Worm (Caenorhabditis elegans) whole organism, mixed stage, embryonic: ENCODE results near the gene elt-1.

Experiments used
- bed-3 ChIP-seq: fragments of 200-800 bp; sonication (Bioruptor generic); optimal IDR thresholded peaks from 3 replicates; lab custom pipeline; 2018; ENCODE audit warnings: mild to moderate bottlenecking, missing genetic modification characterization, moderate library complexity, missing compliant biosample characterization
- ceh-39 ChIP-seq: fragments of 150-350 bp; optimal IDR thresholded peaks from 2 replicates; lab custom pipeline; 2014; ENCODE audit warnings: missing biosample characterization, missing genetic modification characterization
- ceh-43 ChIP-seq: fragments of 200-800 bp; sonication (Bioruptor generic); optimal IDR thresholded peaks from 2 replicates; lab custom pipeline; 2018; ENCODE audit warnings: mild to moderate bottlenecking, missing genetic modification characterization, moderate library complexity, missing compliant biosample characterization
- ceh-83 ChIP-seq: fragments of 200-800 bp; sonication (Bioruptor generic); optimal IDR thresholded peaks from 2 replicates; lab custom pipeline; 2018; ENCODE audit warnings: mild to moderate bottlenecking, missing genetic modification characterization, missing compliant biosample characterization
- ces-1 ChIP-seq: fragments of 150-350 bp; optimal IDR thresholded peaks from 2 replicates; lab custom pipeline; 2014; ENCODE audit warnings: missing biosample characterization, missing genetic modification reagents, missing genetic modification characterization
- cnd-1 ChIP-seq: fragments of 200-800 bp; sonication (Bioruptor generic); optimal IDR thresholded peaks from 2 replicates; lab custom pipeline; 2018; ENCODE audit warnings: mild to moderate bottlenecking, missing genetic modification characterization, missing compliant biosample characterization
- drap-1 ChIP-seq: fragments of 200-800 bp; sonication (Bioruptor generic); optimal IDR thresholded peaks from 3 replicates; lab custom pipeline; 2018; ENCODE audit warnings: mild to moderate bottlenecking, missing genetic modification characterization, missing compliant biosample characterization
- elt-1 ChIP-seq: sonication (generic microtip); optimal IDR thresholded peaks from 2 replicates; lab custom pipeline; 2017; ENCODE audit warnings: missing genetic modification characterization, mild to moderate bottlenecking, missing compliant biosample characterization, antibody characterized with exemption, moderate library complexity, borderline replicate concordance; ENCODE audit not compliant: insufficient read depth
- elt-3 ChIP-seq: fragments of 150-350 bp; optimal IDR thresholded peaks from 2 replicates; lab custom pipeline; 2014; ENCODE audit warnings: missing biosample characterization, missing genetic modification characterization
- flh-1 ChIP-seq: fragments of 200-800 bp; sonication (Bioruptor generic); optimal IDR thresholded peaks from 2 replicates; lab custom pipeline; 2018; ENCODE audit warnings: mild to moderate bottlenecking, missing genetic modification characterization, moderate library complexity, missing compliant biosample characterization
- ham-2 ChIP-seq: fragments of 200-800 bp; sonication (Bioruptor generic); optimal IDR thresholded peaks from 2 replicates; lab custom pipeline; 2018; ENCODE audit warnings: mild to moderate bottlenecking, missing genetic modification characterization, missing compliant biosample characterization
- hlh-1 ChIP-seq: fragments of 150-350 bp; optimal IDR thresholded peaks from 2 replicates; lab custom pipeline; 2014; ENCODE audit warnings: missing biosample characterization, missing genetic modification reagents, missing genetic modification characterization
- lin-13 ChIP-seq: fragments of 150-350 bp; optimal IDR thresholded peaks from 2 replicates; lab custom pipeline; 2014; ENCODE audit warnings: missing biosample characterization, missing genetic modification characterization
- lin-32 ChIP-seq: fragments of 200-800 bp; sonication (Bioruptor generic); optimal IDR thresholded peaks from 2 replicates; lab custom pipeline; 2018; ENCODE audit warnings: mild to moderate bottlenecking, missing genetic modification characterization, missing compliant biosample characterization
- lsy-2 ChIP-seq: fragments of 150-350 bp; optimal IDR thresholded peaks from 2 replicates; lab custom pipeline; 2014; ENCODE audit warnings: missing biosample characterization, missing genetic modification characterization
- mab-5 ChIP-seq: fragments of 150-350 bp; optimal IDR thresholded peaks from 2 replicates; lab custom pipeline; 2014; ENCODE audit warnings: missing biosample characterization, missing genetic modification characterization
- mep-1 ChIP-seq: fragments of 150-350 bp; optimal IDR thresholded peaks from 2 replicates; lab custom pipeline; 2017; ENCODE audit warnings: missing biosample characterization, missing genetic modification reagents, missing genetic modification characterization, inconsistent platforms
- nhr-12 ChIP-seq: fragments of 150-350 bp; optimal IDR thresholded peaks from 2 replicates; lab custom pipeline; 2014; ENCODE audit warnings: missing biosample characterization, missing genetic modification characterization
- nhr-2 ChIP-seq: fragments of 150-350 bp; optimal IDR thresholded peaks from 2 replicates; lab custom pipeline; 2014; ENCODE audit warnings: missing biosample characterization, missing genetic modification characterization
- nhr-237 ChIP-seq: fragments of 150-350 bp; optimal IDR thresholded peaks from 2 replicates; lab custom pipeline; 2014; ENCODE audit warnings: missing biosample characterization, missing genetic modification characterization
- nhr-76 ChIP-seq: sonication (generic microtip); optimal IDR thresholded peaks from 2 replicates; lab custom pipeline; 2017; ENCODE audit warnings: missing biosample characterization, missing genetic modification characterization
- pha-4 ChIP-seq: fragments of 150-350 bp; optimal IDR thresholded peaks from 2 replicates; lab custom pipeline; 2018; ENCODE audit warnings: missing biosample characterization, missing genetic modification reagents, missing genetic modification characterization
- sem-2 ChIP-seq: fragments of 200-800 bp; sonication (Bioruptor generic); optimal IDR thresholded peaks from 2 replicates; lab custom pipeline; 2018; ENCODE audit warnings: mild to moderate bottlenecking, missing genetic modification characterization, missing compliant biosample characterization
- snpc-4 ChIP-seq: fragments of 150-350 bp; optimal IDR thresholded peaks from 2 replicates; lab custom pipeline; 2014; ENCODE audit warnings: missing biosample characterization, missing genetic modification characterization
- sptf-1 ChIP-seq: sonication (generic microtip); optimal IDR thresholded peaks from 2 replicates; lab custom pipeline; 2017; ENCODE audit warnings: mild to moderate bottlenecking, missing genetic modification characterization, moderate library complexity, missing compliant biosample characterization
- tbx-8 ChIP-seq: fragments of 200-800 bp; sonication (Bioruptor generic); optimal IDR thresholded peaks from 2 replicates; lab custom pipeline; 2018; ENCODE audit warnings: mild to moderate bottlenecking, missing genetic modification characterization, moderate library complexity, missing compliant biosample characterization
- unc-39 ChIP-seq: fragments of 150-350 bp; optimal IDR thresholded peaks from 2 replicates; lab custom pipeline; 2014; ENCODE audit warnings: missing biosample characterization, missing genetic modification characterization
- unc-62 ChIP-seq: fragments of 150-350 bp; optimal IDR thresholded peaks from 2 replicates; lab custom pipeline; 2014; ENCODE audit warnings: missing biosample characterization, missing genetic modification reagents, missing genetic modification characterization
- zip-8 ChIP-seq: fragments of 150-350 bp; optimal IDR thresholded peaks from 2 replicates; lab custom pipeline; 2014; ENCODE audit warnings: missing biosample characterization, missing genetic modification characterization
- ztf-11 ChIP-seq: fragments of 150-350 bp; optimal IDR thresholded peaks from 2 replicates; lab custom pipeline; 2014; ENCODE audit warnings: missing biosample characterization, missing genetic modification characterization

Gene elt-1

DNA sequence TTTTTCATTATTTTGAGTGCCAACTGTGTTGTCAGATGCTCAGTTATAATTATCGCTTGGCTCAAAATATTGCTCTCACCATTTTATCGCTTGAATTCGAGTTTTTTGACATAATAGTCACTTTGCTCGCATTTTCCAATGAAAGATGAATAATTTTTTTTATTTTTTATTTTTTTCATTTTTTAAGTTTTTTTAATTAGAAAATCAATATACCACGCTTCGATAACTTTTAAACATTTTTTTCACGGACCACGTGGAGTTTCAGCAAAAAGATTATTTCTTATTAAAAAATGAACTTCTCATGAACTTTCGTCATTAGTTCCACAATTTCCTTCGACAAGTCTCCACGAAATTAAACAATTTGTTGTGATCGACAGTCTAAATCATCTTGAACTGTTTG is at the start of gene elt-1:
elt-1 (plus strand) TSS at position 301 of the 400 bp plus-strand sequence.
- TF ChIP-seq hlh-1 (tag; lab: Kevin White, UChicago) (no peak), sptf-1 (tag; lab: Kevin White, UChicago) (no peak), ces-1 (GFP tag; lab: Kevin White, UChicago) (no peak)

DNA sequence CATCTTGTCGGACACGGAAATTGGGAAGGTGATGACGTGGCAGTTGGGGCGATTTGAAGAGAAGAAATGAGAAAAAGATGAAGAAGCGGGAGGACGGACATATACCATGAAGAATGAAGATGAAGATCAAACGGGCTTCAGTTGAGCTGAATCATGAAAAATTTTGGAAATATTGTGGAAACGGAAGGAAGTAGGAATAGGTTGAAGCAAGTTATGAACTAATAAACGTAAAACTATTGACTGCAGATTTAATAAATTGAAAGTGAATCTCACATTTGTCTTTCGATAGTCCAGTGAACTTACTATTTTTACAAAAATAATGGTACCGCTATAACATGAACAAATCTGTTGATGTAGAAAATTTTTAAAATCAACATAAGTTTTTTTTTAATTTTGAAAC is 48.3 kb upstream of the elt-1 start, which contains the start of gene lron-14:
lron-14 (minus strand) TSS at position 101 of the 400 bp plus-strand sequence.
- no peak for TF ChIP-seq cnd-1 (tag; lab: Kevin White, UChicago)
- no peak for TF ChIP-seq ceh-43 (GFP tag; lab: Kevin White, UChicago)
- no peak for TF ChIP-seq elt-1
- no peak for TF ChIP-seq bed-3 (GFP tag; lab: Kevin White, UChicago)
- no peak for TF ChIP-seq tbx-8 (GFP tag; lab: Kevin White, UChicago)
- no peak for TF ChIP-seq nhr-12 (tag; lab: Kevin White, UChicago)
- TF ChIP-seq ceh-39 (tag; lab: Kevin White, UChicago): no peak
- no peak for TF ChIP-seq hlh-1 (tag; lab: Kevin White, UChicago)
- TF ChIP-seq nhr-237 (tag; lab: Kevin White, UChicago): no peak
- no peak for TF ChIP-seq sem-2 (GFP tag; lab: Kevin White, UChicago)

DNA sequence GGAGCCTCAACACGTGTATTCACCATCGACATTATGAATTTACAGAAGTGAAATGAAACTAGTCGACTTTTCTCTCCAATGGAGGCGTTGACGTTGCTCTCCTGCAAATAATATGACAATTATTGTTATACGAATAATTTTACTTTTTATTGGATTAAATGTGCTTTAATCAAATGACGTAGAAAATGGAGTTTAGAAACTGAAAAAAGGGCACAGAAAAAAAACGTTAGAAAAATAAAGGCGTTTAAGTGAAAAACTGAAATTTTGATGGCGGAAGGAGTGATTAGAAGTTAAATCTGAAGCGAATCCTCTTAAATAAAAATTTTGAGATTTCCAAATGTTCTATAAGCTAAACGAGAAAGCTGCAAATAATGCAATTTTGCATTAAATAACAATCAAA is 34.8 kb upstream of the elt-1 start, which contains the start of gene npr-2:
npr-2 (minus strand) TSS at position 101 of the 400 bp plus-strand sequence.
- no peak for TF ChIP-seq mep-1
- TF ChIP-seq elt-1: no peak
- TF ChIP-seq ceh-43 (GFP tag; lab: Kevin White, UChicago): no peak
- no peak for TF ChIP-seq ham-2 (GFP tag; lab: Kevin White, UChicago)
- TF ChIP-seq ces-1 (GFP tag; lab: Kevin White, UChicago): no peak
- no peak for TF ChIP-seq cnd-1 (tag; lab: Kevin White, UChicago)
- TF ChIP-seq lin-13 (tag; lab: Kevin White, UChicago): no peak
- no peak for TF ChIP-seq lsy-2
- TF ChIP-seq elt-3 (tag; lab: Kevin White, UChicago): no peak
- TF ChIP-seq mab-5 (tag; lab: Kevin White, UChicago): no peak
- TF ChIP-seq hlh-1 (tag; lab: Kevin White, UChicago): no peak
- TF ChIP-seq drap-1: no peak
- TF ChIP-seq, all 35 proteins: peak for 0

ce11 chrIV:9584352-9584751 is 30.4 kb upstream of the elt-1 start:
- TF ChIP-seq zip-8 (tag; lab: Kevin White, UChicago) (no peak), bed-3 (GFP tag; lab: Kevin White, UChicago) (no peak), mep-1 (no peak), ztf-11 (tag; lab: Kevin White, UChicago) (no peak), flh-1 (GFP tag; lab: Kevin White, UChicago) (no peak), tbx-8 (GFP tag; lab: Kevin White, UChicago) (no peak), mab-5 (tag; lab: Kevin White, UChicago) (no peak), nhr-12 (tag; lab: Kevin White, UChicago) (no peak), nhr-76 (tag; lab: Kevin White, UChicago) (no peak), elt-3 (tag; lab: Kevin White, UChicago) (no peak), lin-32 (GFP tag; lab: Kevin White, UChicago) (no peak), unc-62 (no peak), unc-39 (tag; lab: Kevin White, UChicago) (no peak), ceh-83 (GFP tag; lab: Kevin White, UChicago) (no peak), lin-13 (tag; lab: Kevin White, UChicago) (no peak), pha-4 (no peak), drap-1 (no peak), snpc-4 (tag; lab: Kevin White, UChicago) (no peak), lsy-2 (no peak), nhr-2 (no peak)

DNA sequence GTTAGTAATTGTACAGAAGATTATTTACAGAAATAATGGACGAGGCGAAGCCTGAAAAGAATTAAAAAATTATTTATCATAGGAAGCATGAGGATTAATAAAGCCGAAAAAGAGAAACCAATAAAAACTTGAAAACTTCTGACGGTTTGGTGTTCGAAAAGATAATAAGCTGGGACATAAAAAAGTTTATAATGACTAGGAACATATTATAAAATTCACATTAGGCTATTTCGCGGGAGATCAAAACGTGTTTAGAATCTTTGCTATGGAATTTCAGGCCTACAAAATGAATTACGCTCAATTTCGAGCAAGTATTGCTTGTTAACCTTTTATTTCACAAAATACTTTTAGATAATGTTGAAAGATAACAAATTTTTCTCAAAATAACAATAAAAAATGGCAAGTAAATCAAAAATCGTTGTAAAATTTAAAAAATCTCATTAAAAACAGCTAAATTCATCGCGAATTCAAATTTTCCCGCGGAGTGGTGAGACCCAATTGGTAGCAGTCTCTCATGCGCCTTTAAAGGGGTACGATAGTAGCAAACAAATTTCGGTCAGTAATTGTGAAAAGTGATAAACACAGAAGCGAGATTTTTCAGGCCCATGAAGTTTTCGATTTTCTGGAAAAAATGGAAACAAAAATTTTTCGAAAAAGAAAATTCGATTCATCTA is 25.9 kb upstream of the elt-1 start, which contains the start of gene trcs-1:
trcs-1 (minus strand) TSS at position 51 of the 674 bp plus-strand sequence.
- TF ChIP-seq hlh-1 (tag; lab: Kevin White, UChicago) (no peak), ham-2 (GFP tag; lab: Kevin White, UChicago) (no peak), flh-1 (GFP tag; lab: Kevin White, UChicago) (no peak), ces-1 (GFP tag; lab: Kevin White, UChicago) (no peak), unc-39 (tag; lab: Kevin White, UChicago) (no peak), lsy-2 (no peak), elt-1 (no peak)
